Fruit fly (Drosophila melanogaster): ENCODE measurements around the gene Aduk.

Aduk gene

DNA sequence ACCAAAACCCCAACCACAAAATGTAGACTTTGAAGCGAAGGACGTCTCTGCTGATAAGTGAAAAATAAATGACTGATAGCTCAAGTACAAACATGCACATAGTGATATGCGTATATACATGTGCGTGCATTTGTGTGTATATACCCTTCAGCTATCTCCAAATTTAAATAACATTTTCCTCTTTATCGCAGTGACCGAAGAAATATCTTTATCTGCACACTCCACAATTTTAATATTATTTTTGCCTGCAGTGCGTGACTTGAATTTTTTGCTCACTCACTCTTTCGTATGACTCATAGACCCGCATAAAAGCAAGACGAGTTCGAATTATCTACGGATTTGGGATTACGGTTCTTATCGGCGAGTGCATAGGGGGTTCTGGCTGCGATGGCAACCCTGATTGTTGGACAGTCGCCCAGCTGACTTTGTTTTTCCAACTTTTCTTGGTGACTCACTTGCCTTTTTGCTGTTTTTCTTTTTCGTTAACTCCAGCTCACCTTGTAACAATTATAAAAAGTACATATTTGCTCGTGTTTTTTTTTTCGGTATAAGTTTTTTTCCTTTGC is 8.6 kb upstream of the Aduk start (continued):
- TF ChIP-seq tgo (GFP tag; IDR thresholded peaks at IDR 0.05) (no peak), mirr (GFP tag; optimal IDR thresholded peaks at IDR 0.05) (peak; percentile 53), CG6689 (GFP tag; IDR thresholded peaks at IDR 0.05) (no peak), schlank (tag; optimal IDR thresholded peaks at IDR 0.05) (no peak), CG17829 (tag; optimal IDR thresholded peaks at IDR 0.05) (no peak), NFAT (GFP tag; IDR thresholded peaks at IDR 0.05) (no peak), wek (GFP tag; optimal IDR thresholded peaks at IDR 0.05) (no peak), wor (GFP tag; IDR thresholded peaks at IDR 0.05) (no peak), twi (tag; optimal IDR thresholded peaks at IDR 0.05) (no peak), CG3847 (GFP tag; IDR thresholded peaks at IDR 0.05) (no peak), Med (GFP tag) (peak; percentile 82), croc (GFP tag; conservative IDR thresholded peaks at IDR 0.05) (no peak), seq (GFP tag; IDR thresholded peaks at IDR 0.05) (no peak), fd96Cb (tag; optimal IDR thresholded peaks at IDR 0.05) (no peak), CG15269 (tag; optimal IDR thresholded peaks at IDR 0.05) (no peak), trh (GFP tag; optimal IDR thresholded peaks at IDR 0.05) (no peak), CG10979 (tag; optimal IDR thresholded peaks at IDR 0.05) (no peak), ash1 (GFP tag; optimal IDR thresholded peaks at IDR 0.05) (no peak), Usf (GFP tag; optimal IDR thresholded peaks at IDR 0.05) (no peak), z (GFP tag; IDR thresholded peaks at IDR 0.05) (no peak), zen2 (GFP tag; IDR thresholded peaks at IDR 0.05; ENCODE audit: partially characterized antibody) (no peak), CG6813 (GFP tag; optimal IDR thresholded peaks at IDR 0.05) (no peak), eyg (GFP tag; optimal IDR thresholded peaks at IDR 0.05) (peak; percentile 6), stc (GFP tag; IDR thresholded peaks at IDR 0.05) (no peak), Hmx (GFP tag; optimal IDR thresholded peaks at IDR 0.05) (no peak), CG3726 (GFP tag; IDR thresholded peaks at IDR 0.05) (no peak), gfzf (GFP tag; optimal IDR thresholded peaks at IDR 0.05) (no peak), BtbVII (GFP tag; optimal IDR thresholded peaks at IDR 0.05) (peak; percentile 9), Lim3 (GFP tag; IDR thresholded peaks at IDR 0.05) (no peak), CG6272 (GFP tag; IDR thresholded peaks at IDR 0.05) (no peak), nom (GFP tag; optimal IDR thresholded peaks at IDR 0.05) (no peak), CG2199 (GFP tag; IDR thresholded peaks at IDR 0.05) (peak; percentile 75; the same call in 1 of the 3 replicates), cad (GFP tag; optimal IDR thresholded peaks at IDR 0.05) (no peak), pan (optimal IDR thresholded peaks at IDR 0.05) (no peak), pan (GFP tag; optimal IDR thresholded peaks at IDR 0.05 in 1 of 2, IDR thresholded peaks at IDR 0.05 in 1 of 2) (peak in 1 of 2 experiments; percentile 5), Ssrp (tag; optimal IDR thresholded peaks at IDR 0.05) (no peak), Neu2 (GFP tag; optimal IDR thresholded peaks at IDR 0.05; ENCODE audit: borderline replicate concordance) (no peak), CG12219 (GFP tag; optimal IDR thresholded peaks at IDR 0.05) (no peak), CG3065 (GFP tag; optimal IDR thresholded peaks at IDR 0.05) (no peak), Antp (GFP tag; optimal IDR thresholded peaks at IDR 0.05) (no peak), CG16863 (GFP tag; optimal IDR thresholded peaks at IDR 0.05) (no peak), CG8290 (GFP tag; optimal IDR thresholded peaks at IDR 0.05) (no peak), CG8290 (tag; optimal IDR thresholded peaks at IDR 0.05) (peak in 1 of 2 experiments; percentile 28), CG4282 (GFP tag; optimal IDR thresholded peaks at IDR 0.05) (no peak), CG7786 (GFP tag; optimal IDR thresholded peaks at IDR 0.05) (no peak), CG15479 (GFP tag; optimal IDR thresholded peaks at IDR 0.05) (peak; percentile 39), cg (GFP tag; optimal IDR thresholded peaks at IDR 0.05) (no peak), knrl (GFP tag; IDR thresholded peaks at IDR 0.05; ENCODE audit: partially characterized antibody) (no peak), CG8924 (tag; optimal IDR thresholded peaks at IDR 0.05) (no peak)

Data from whole organism, embryonic.